Worm (Caenorhabditis elegans) whole organism, L1 larva: ENCODE data around the gene daf-9.

Source experiments
- C34B4.2 ChIP-seq: sonication (generic microtip); optimal IDR thresholded peaks from 2 replicates; lab custom pipeline; 2017; ENCODE audit warnings: mild to moderate bottlenecking, missing genetic modification characterization, missing compliant biosample characterization
- aha-1 ChIP-seq: fragments of 150-350 bp; optimal IDR thresholded peaks from 2 replicates; lab custom pipeline; 2014; ENCODE audit warnings: missing biosample characterization, missing genetic modification characterization
- aly-2 ChIP-seq: fragments of 150-350 bp; optimal IDR thresholded peaks from 2 replicates; lab custom pipeline; 2014; ENCODE audit warnings: missing biosample characterization, missing genetic modification characterization
- ama-1 ChIP-seq: fragments of 150-350 bp; optimal IDR thresholded peaks from 2 replicates; lab custom pipeline; 2014
- blmp-1 ChIP-seq: fragments of 150-350 bp; optimal IDR thresholded peaks from 2 replicates; lab custom pipeline; 2014; ENCODE audit warnings: missing biosample characterization, missing genetic modification characterization
- ceh-63 ChIP-seq: fragments of 200-800 bp; sonication (Bioruptor generic); optimal IDR thresholded peaks from 2 replicates; lab custom pipeline; 2018; ENCODE audit warnings: mild to moderate bottlenecking, missing genetic modification characterization, missing compliant biosample characterization
- ceh-82 ChIP-seq, 3 experiments: fragments of 150-350 bp in 1 of 3; sonication (generic microtip) in 2 of 3; optimal IDR thresholded peaks; 2 replicates each; lab custom pipeline; 2014 to 2017; ENCODE audit warnings: missing biosample characterization in 3 of 3, missing genetic modification characterization in 3 of 3
- dpl-1 ChIP-seq, 3 experiments: fragments of 150-350 bp in 2 of 3; sonication (generic microtip) in 1 of 3; optimal IDR thresholded peaks; 2 replicates each; lab custom pipeline; 2014 to 2017; ENCODE audit warnings: missing biosample characterization in 3 of 3, missing genetic modification characterization in 3 of 3, missing genetic modification reagents in 3 of 3
- efl-3 ChIP-seq: fragments of 200-800 bp; sonication (Bioruptor generic); optimal IDR thresholded peaks from 2 replicates; lab custom pipeline; 2018; ENCODE audit warnings: mild to moderate bottlenecking, missing genetic modification characterization, missing compliant biosample characterization
- egl-13 ChIP-seq: sonication (generic microtip); optimal IDR thresholded peaks from 2 replicates; lab custom pipeline; 2016; ENCODE audit warnings: missing genotype, missing genetic modification reagents, missing genetic modification characterization, missing compliant biosample characterization
- egl-27 ChIP-seq, 2 experiments: fragments of 150-350 bp in 1 of 2; sonication (generic microtip); optimal IDR thresholded peaks; 3 replicates each; lab custom pipeline; 2017 to 2018; ENCODE audit warnings: missing biosample characterization in 2 of 2, missing genetic modification characterization in 2 of 2, missing genetic modification reagents in 2 of 2
- elt-2 ChIP-seq: sonication (generic microtip); optimal IDR thresholded peaks from 2 replicates; lab custom pipeline; 2016; ENCODE audit warnings: missing genetic modification characterization, mild to moderate bottlenecking, inconsistent platforms, missing compliant biosample characterization, missing genetic modification reagents
- elt-3 ChIP-seq, 6 experiments: fragments of 150-350 bp in 1 of 6; sonication (generic microtip); optimal IDR thresholded peaks; 2 replicates each; lab custom pipeline; 2017 to 2018; ENCODE audit warnings: missing biosample characterization in 6 of 6, missing genetic modification characterization in 6 of 6, inconsistent platforms in 1 of 6
- ets-5 ChIP-seq: fragments of 200-800 bp; sonication (Bioruptor generic); IDR thresholded peaks from 2 replicates; pipeline ENCODE4 v1.3.6; 2022; ENCODE audit warnings: missing genetic modification characterization, missing compliant biosample characterization
- fos-1 ChIP-seq: fragments of 150-350 bp; optimal IDR thresholded peaks from 2 replicates; lab custom pipeline; 2014; ENCODE audit warnings: missing biosample characterization, missing genetic modification characterization
- hlh-4 ChIP-seq: sonication (generic microtip); optimal IDR thresholded peaks from 2 replicates; lab custom pipeline; 2016; ENCODE audit warnings: mild to moderate bottlenecking, missing genetic modification characterization, missing compliant biosample characterization
- hpl-2 ChIP-seq: fragments of 150-350 bp; optimal IDR thresholded peaks from 2 replicates; lab custom pipeline; 2014; ENCODE audit warnings: missing biosample characterization, missing genetic modification reagents, missing genetic modification characterization
- jun-1 ChIP-seq: fragments of 150-350 bp; optimal IDR thresholded peaks from 2 replicates; lab custom pipeline; 2014; ENCODE audit warnings: missing biosample characterization, missing genetic modification reagents, missing genetic modification characterization
- lin-35 ChIP-seq, 2 experiments: fragments of 150-350 bp; optimal IDR thresholded peaks; 2 replicates each; lab custom pipeline; 2014; ENCODE audit warnings: missing biosample characterization in 2 of 2, missing genetic modification characterization in 2 of 2, missing genetic modification reagents in 2 of 2
- lin-39 ChIP-seq: fragments of 150-350 bp; optimal IDR thresholded peaks from 2 replicates; lab custom pipeline; 2014; ENCODE audit warnings: missing biosample characterization, missing genetic modification reagents, missing genetic modification characterization
- mef-2 ChIP-seq: fragments of 150-350 bp; optimal IDR thresholded peaks from 2 replicates; lab custom pipeline; 2014; ENCODE audit warnings: missing biosample characterization, missing genetic modification characterization
- mep-1 ChIP-seq: fragments of 150-350 bp; optimal IDR thresholded peaks from 2 replicates; lab custom pipeline; 2014; ENCODE audit warnings: missing biosample characterization, missing genetic modification characterization
- nhr-11 ChIP-seq: fragments of 150-350 bp; optimal IDR thresholded peaks from 2 replicates; lab custom pipeline; 2014; ENCODE audit warnings: missing biosample characterization, missing genetic modification characterization
- nhr-12 ChIP-seq: sonication (generic microtip); optimal IDR thresholded peaks from 2 replicates; lab custom pipeline; 2017; ENCODE audit warnings: missing biosample characterization, missing genetic modification characterization
- nhr-19 ChIP-seq: fragments of 200-800 bp; sonication (Bioruptor generic); conservative IDR thresholded peaks from 2 replicates; pipeline ENCODE4 v1.3.6; 2022; ENCODE audit warnings: missing genetic modification characterization, missing compliant biosample characterization
- nhr-20 ChIP-seq: sonication (generic microtip); optimal IDR thresholded peaks from 2 replicates; lab custom pipeline; 2016; ENCODE audit warnings: mild to moderate bottlenecking, missing genetic modification characterization, missing compliant biosample characterization
- nhr-84 ChIP-seq: sonication (generic microtip); optimal IDR thresholded peaks from 2 replicates; lab custom pipeline; 2017; ENCODE audit warnings: missing biosample characterization, missing genetic modification characterization
- nhr-85 ChIP-seq: sonication (generic microtip); peaks from one replicate; lab custom pipeline; 2016; ENCODE audit warnings: missing genetic modification characterization, inconsistent platforms, missing compliant biosample characterization
- skn-1 ChIP-seq: fragments of 150-350 bp; optimal IDR thresholded peaks from 2 replicates; lab custom pipeline; 2014; ENCODE audit warnings: missing biosample characterization, missing genetic modification characterization
- sox-4 ChIP-seq: sonication (generic microtip); optimal IDR thresholded peaks from 2 replicates; lab custom pipeline; 2016; ENCODE audit warnings: missing genetic modification characterization, missing compliant biosample characterization
- unc-130 ChIP-seq: fragments of 150-350 bp; optimal IDR thresholded peaks from 2 replicates; lab custom pipeline; 2017; ENCODE audit warnings: missing biosample characterization, missing genetic modification characterization, inconsistent platforms
- vab-15 ChIP-seq: sonication (generic microtip); optimal IDR thresholded peaks from 2 replicates; lab custom pipeline; 2017; ENCODE audit warnings: missing genotype, mild to moderate bottlenecking, missing genetic modification characterization, missing compliant biosample characterization
- xbp-1 ChIP-seq: sonication (generic microtip); optimal IDR thresholded peaks from 2 replicates; lab custom pipeline; 2016; ENCODE audit warnings: missing genetic modification characterization, missing compliant biosample characterization

Gene daf-9

ce11 chrX:6169252-6169651, 27.5 kb upstream of the daf-9 start, which contains the start of gene T25B2.2:
Gene T25B2.2 (plus strand): TSS chrX:6169643.
- TF ChIP-seq hpl-2 (no peak), unc-130 (tag; lab: Kevin White, UChicago) (no peak), jun-1 (tag; lab: Kevin White, UChicago) (peak; percentile 21), sox-4 (tag; lab: Kevin White, UChicago) (no peak), elt-2 (tag; lab: Kevin White, UChicago) (peak; percentile 92), lin-35 (GFP tag; optimal IDR thresholded peaks at IDR 0.05; lab: Kevin White, UChicago) (peak in 1 of 2 experiments; percentile 40)

ce11 chrX:6173656-6174055, 23.1 kb upstream of the daf-9 start, which contains the start of gene T25B2.1:
Gene T25B2.1 (plus strand): TSS chrX:6173956.
- TF ChIP-seq mef-2 (tag; lab: Kevin White, UChicago) (no peak), egl-13 (tag; lab: Kevin White, UChicago) (no peak), nhr-84 (tag; lab: Kevin White, UChicago) (no peak), nhr-19 (GFP tag; lab: Robert Waterston, UW) (no peak), mep-1 (no peak), nhr-20 (tag; lab: Kevin White, UChicago) (no peak), nhr-11 (tag; lab: Kevin White, UChicago) (no peak), vab-15 (tag; lab: Kevin White, UChicago) (no peak), nhr-85 (no peak), nhr-12 (tag; lab: Kevin White, UChicago) (no peak), unc-130 (tag; lab: Kevin White, UChicago) (no peak), ama-1 (no peak), dpl-1 (GFP tag; optimal IDR thresholded peaks at IDR 0.05; lab: Kevin White, UChicago) (no peak), hlh-4 (tag; lab: Kevin White, UChicago) (no peak), aha-1 (tag; lab: Kevin White, UChicago) (no peak), blmp-1 (no peak), ceh-63 (GFP tag; lab: Kevin White, UChicago) (no peak), fos-1 (tag; lab: Kevin White, UChicago) (no peak), elt-2 (tag; lab: Kevin White, UChicago) (no peak)
- TF ChIP-seq, all 84 proteins: peak for 0

ce11 chrX:6175829-6176228, 20.9 kb upstream of the daf-9 start, which contains the start of gene T25B2.3:
Gene T25B2.3 (plus strand): TSS chrX:6176129.
- TF ChIP-seq C34B4.2 (tag; lab: Kevin White, UChicago): no peak
- no peak for TF ChIP-seq ets-5
- no peak for TF ChIP-seq nhr-11 (tag; lab: Kevin White, UChicago)
- no peak for TF ChIP-seq egl-27 (tag; optimal IDR thresholded peaks at IDR 0.05; lab: Kevin White, UChicago)
- TF ChIP-seq ceh-82 (tag; optimal IDR thresholded peaks at IDR 0.05; lab: Kevin White, UChicago): no peak
- TF ChIP-seq mef-2 (tag; lab: Kevin White, UChicago): no peak

ce11 chrX:6177944-6178566, 18.7 kb upstream of the daf-9 start, which contains the start of the genes T25B2.4 and T13C5.3:
Gene T25B2.4 (plus strand): TSS chrX:6178244.
Gene T13C5.3 (plus strand): TSS chrX:6178516.
- TF ChIP-seq lin-39 (tag; lab: Kevin White, UChicago) (no peak), skn-1 (tag; lab: Kevin White, UChicago) (no peak), xbp-1 (tag; lab: Kevin White, UChicago) (no peak), ama-1 (no peak), elt-3 (tag; optimal IDR thresholded peaks at IDR 0.05; lab: Kevin White, UChicago) (no peak), lin-35 (GFP tag; optimal IDR thresholded peaks at IDR 0.05; lab: Kevin White, UChicago) (no peak), nhr-20 (tag; lab: Kevin White, UChicago) (no peak), nhr-12 (tag; lab: Kevin White, UChicago) (no peak), efl-3 (GFP tag; lab: Kevin White, UChicago) (no peak), aly-2 (tag; lab: Kevin White, UChicago) (no peak)

ce11 chrX:6178989-6179388, 17.7 kb upstream of the daf-9 start:
- TF ChIP-seq blmp-1 (peak; percentile 89), elt-3 (tag; optimal IDR thresholded peaks at IDR 0.05; lab: Kevin White, UChicago) (peak in 1 of 6 experiments; percentile 19), lin-39 (tag; lab: Kevin White, UChicago) (no peak)
